Fruit fly (Drosophila melanogaster): Measurements from ENCODE around the gene CG33298.

DNA sequence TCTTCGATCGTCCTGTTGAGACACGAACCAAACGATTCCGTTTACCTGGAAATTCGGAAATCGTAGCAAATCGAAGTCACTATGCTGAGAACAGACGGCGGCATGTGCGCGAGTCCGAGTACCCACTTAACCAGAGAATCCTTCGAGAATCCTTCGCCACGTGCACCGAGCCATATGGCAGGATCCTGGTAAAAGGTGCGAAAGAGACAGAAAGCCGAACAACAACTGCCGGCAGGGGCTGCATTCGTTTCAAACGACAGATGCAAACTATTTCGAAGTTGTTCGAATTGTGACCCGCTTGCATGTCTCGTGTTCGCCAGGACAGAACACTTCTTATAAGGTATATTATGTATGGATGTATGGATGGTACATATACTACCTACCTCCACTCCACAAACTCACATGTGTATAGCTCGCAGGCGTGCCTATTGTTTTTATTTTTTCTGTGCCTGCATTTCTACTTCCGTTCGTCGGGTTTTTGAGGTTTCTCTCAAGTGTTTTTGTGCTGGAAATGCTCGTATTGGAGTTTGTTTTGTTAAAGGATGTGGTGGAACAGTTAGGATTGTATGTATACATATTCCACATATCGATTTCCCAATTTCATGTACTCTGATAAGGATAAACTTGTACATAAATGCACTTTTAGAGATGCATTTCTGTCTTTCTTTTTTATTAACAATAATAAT, 40.8 kb upstream of the CG33298 start:
- TF ChIP-seq tj (GFP tag; optimal IDR thresholded peaks at IDR 0.05) = no peak
- no peak for TF ChIP-seq Crg-1 (GFP tag; optimal IDR thresholded peaks at IDR 0.05)
- no peak for TF ChIP-seq Mnt (GFP tag; optimal IDR thresholded peaks at IDR 0.05)
- no peak for TF ChIP-seq CG14711 (tag; optimal IDR thresholded peaks at IDR 0.05)
- no peak for TF ChIP-seq Hr96 (GFP tag; optimal IDR thresholded peaks at IDR 0.05)

Measured in whole organism, adult.